Fruit fly (Drosophila melanogaster) whole organism, embryonic: ENCODE measurements around the gene CG5776.

ENCODE experiments used
- Ada2b ChIP-seq: fragments of 200-800 bp; sonication (Bioruptor generic); IDR thresholded peaks from 2 replicates; pipeline ENCODE4 v1.3.6; 2022; ENCODE audit warnings: missing biosample characterization, missing genetic modification characterization
- BtbVII ChIP-seq: fragments of 200-800 bp; sonication (Bioruptor generic); optimal IDR thresholded peaks from 3 replicates; lab custom pipeline; 2017; ENCODE audit warnings: missing biosample characterization, mild to moderate bottlenecking, missing genetic modification characterization
- CG12071 ChIP-seq: fragments of 200-800 bp; sonication (Bioruptor generic); optimal IDR thresholded peaks from 3 replicates; lab custom pipeline; 2018; ENCODE audit warnings: missing biosample characterization, mild to moderate bottlenecking, missing genetic modification characterization
- CG12219 ChIP-seq: fragments of 200-800 bp; sonication (Bioruptor generic); optimal IDR thresholded peaks from 3 replicates; lab custom pipeline; 2018; ENCODE audit warnings: missing biosample characterization, mild to moderate bottlenecking, missing genetic modification characterization
- CG13296 ChIP-seq: fragments of 200-800 bp; sonication (Bioruptor generic); optimal IDR thresholded peaks from 3 replicates; lab custom pipeline; 2018; ENCODE audit warnings: missing biosample characterization, mild to moderate bottlenecking, missing genetic modification characterization
- CG13424 ChIP-seq: fragments of 200-800 bp; sonication (Bioruptor generic); optimal IDR thresholded peaks from 2 replicates; lab custom pipeline; 2019; ENCODE audit warnings: missing biosample characterization, mild to moderate bottlenecking, missing genetic modification characterization, moderate library complexity
- CG13775 ChIP-seq: fragments of 200-800 bp; sonication (Bioruptor generic); optimal IDR thresholded peaks from 3 replicates; lab custom pipeline; 2017; ENCODE audit warnings: missing biosample characterization, mild to moderate bottlenecking, missing genetic modification characterization
- CG15269 ChIP-seq: fragments of 200-800 bp; sonication (Bioruptor generic); optimal IDR thresholded peaks from 2 replicates; lab custom pipeline; 2018; ENCODE audit warnings: missing biosample characterization, mild to moderate bottlenecking, missing genetic modification characterization, moderate library complexity
- CG17612 ChIP-seq: fragments of 200-800 bp; sonication (Bioruptor generic); IDR thresholded peaks from 2 replicates; pipeline ENCODE4 v1.3.6; 2022; ENCODE audit warnings: missing biosample characterization, missing genetic modification characterization
- CG17829 ChIP-seq: fragments of 200-800 bp; optimal IDR thresholded peaks from 2 replicates; lab custom pipeline; 2019; ENCODE audit warnings: missing biosample characterization, mild to moderate bottlenecking, missing genetic modification characterization, moderate library complexity
- CG18476 ChIP-seq: fragments of 200-800 bp; sonication (Bioruptor generic); optimal IDR thresholded peaks from 2 replicates; lab custom pipeline; 2016; ENCODE audit warnings: missing biosample characterization, mild to moderate bottlenecking, missing genetic modification characterization
- CG2678 ChIP-seq: fragments of 200-800 bp; sonication (Bioruptor generic); optimal IDR thresholded peaks from 3 replicates; lab custom pipeline; 2019; ENCODE audit warnings: missing biosample characterization, mild to moderate bottlenecking, missing genetic modification characterization, moderate library complexity
- CG32772 ChIP-seq: fragments of 200-800 bp; sonication (Bioruptor generic); IDR thresholded peaks from 2 replicates; pipeline ENCODE4 v1.3.6; 2022; ENCODE audit warnings: missing biosample characterization, missing genetic modification characterization
- CG34422 ChIP-seq: fragments of 200-800 bp; sonication (Bioruptor generic); IDR thresholded peaks from 3 replicates; pipeline ENCODE4 v1.3.6; 2022; ENCODE audit warnings: missing biosample characterization, missing genetic modification characterization
- CG4328 ChIP-seq: fragments of 200-800 bp; sonication (Bioruptor generic); optimal IDR thresholded peaks from 3 replicates; lab custom pipeline; 2017; ENCODE audit warnings: missing biosample characterization, missing genetic modification reagents, missing genetic modification characterization
- CG6683 ChIP-seq: fragments of 200-800 bp; sonication (Bioruptor generic); optimal IDR thresholded peaks from 2 replicates; lab custom pipeline; 2017; ENCODE audit warnings: missing biosample characterization, mild to moderate bottlenecking, missing genetic modification characterization, missing genetic modification reagents
- CG6813 ChIP-seq: fragments of 200-800 bp; sonication (Bioruptor generic); optimal IDR thresholded peaks from 2 replicates; lab custom pipeline; 2017; ENCODE audit warnings: missing biosample characterization, missing genetic modification characterization, mild to moderate bottlenecking, moderate library complexity, missing genetic modification reagents
- CG9876 ChIP-seq: fragments of 200-800 bp; sonication (Bioruptor generic); optimal IDR thresholded peaks from 2 replicates; lab custom pipeline; 2016; ENCODE audit warnings: missing biosample characterization, missing genetic modification characterization
- D19B ChIP-seq: fragments of 200-800 bp; sonication (Bioruptor generic); optimal IDR thresholded peaks from 2 replicates; lab custom pipeline; 2017; ENCODE audit warnings: missing biosample characterization, mild to moderate bottlenecking, missing genetic modification characterization
- Dip2 ChIP-seq: fragments of 200-800 bp; sonication (Bioruptor generic); IDR thresholded peaks from 2 replicates; pipeline ENCODE4 v1.3.6; 2022; ENCODE audit warnings: missing biosample characterization, missing genetic modification characterization
- Doc2 ChIP-seq: fragments of 200-800 bp; sonication (Bioruptor generic); IDR thresholded peaks from 2 replicates; pipeline ENCODE4 v1.3.6; 2022; ENCODE audit warnings: missing biosample characterization, missing genetic modification characterization
- Drgx ChIP-seq: fragments of 200-800 bp; sonication (Bioruptor generic); IDR thresholded peaks from 2 replicates; pipeline ENCODE4 v1.3.6; 2022; ENCODE audit warnings: missing biosample characterization, missing genetic modification characterization
- Ets65A ChIP-seq: fragments of 200-800 bp; sonication (Bioruptor generic); peaks from one replicate; lab custom pipeline; 2016; ENCODE audit warnings: missing biosample characterization, missing genetic modification characterization
- Hmr ChIP-seq: fragments of 200-800 bp; sonication (Bioruptor generic); optimal IDR thresholded peaks from 3 replicates; lab custom pipeline; 2017; ENCODE audit warnings: mild to moderate bottlenecking, missing biosample characterization, missing genetic modification reagents, missing genetic modification characterization
- NFAT ChIP-seq: fragments of 200-800 bp; sonication (Bioruptor generic); IDR thresholded peaks from 2 replicates; pipeline ENCODE4 v1.3.6; 2022; ENCODE audit warnings: missing biosample characterization, missing genetic modification characterization
- Nf-YB ChIP-seq: fragments of 200-800 bp; sonication (Bioruptor generic); optimal IDR thresholded peaks from 3 replicates; lab custom pipeline; 2019; ENCODE audit warnings: missing biosample characterization, mild to moderate bottlenecking, missing genetic modification characterization, moderate library complexity
- Nf-YC ChIP-seq: fragments of 200-800 bp; optimal IDR thresholded peaks from 3 replicates; lab custom pipeline; 2019; ENCODE audit warnings: missing biosample characterization, mild to moderate bottlenecking, missing genetic modification characterization, moderate library complexity
- Opbp ChIP-seq: fragments of 200-800 bp; sonication (Bioruptor generic); IDR thresholded peaks from 3 replicates; pipeline ENCODE4 v1.3.6; 2022; ENCODE audit warnings: missing biosample characterization, missing genetic modification characterization; ENCODE audit not compliant: partially characterized antibody
- Pdp1 ChIP-seq, 2 experiments: fragments of 200-800 bp; sonication (Bioruptor generic); optimal IDR thresholded peaks; 3 replicates each; lab custom pipeline; 2016; ENCODE audit warnings: missing biosample characterization in 2 of 2, missing genetic modification characterization in 2 of 2, mild to moderate bottlenecking in 1 of 2, moderate library complexity in 1 of 2
- Rx ChIP-seq: fragments of 200-800 bp; sonication (Bioruptor generic); IDR thresholded peaks from 2 replicates; pipeline ENCODE4 v1.3.6; 2022; ENCODE audit warnings: missing biosample characterization, missing genetic modification characterization
- ase ChIP-seq: fragments of 200-800 bp; sonication (Bioruptor generic); IDR thresholded peaks from 3 replicates; pipeline ENCODE4 v1.3.6; 2022; ENCODE audit warnings: missing biosample characterization, missing genetic modification characterization
- bcd ChIP-seq: fragments of 200-800 bp; sonication (Bioruptor generic); optimal IDR thresholded peaks from 2 replicates; lab custom pipeline; 2017; ENCODE audit warnings: missing biosample characterization, mild to moderate bottlenecking, missing genetic modification characterization
- bowl ChIP-seq: fragments of 200-800 bp; sonication (Bioruptor generic); IDR thresholded peaks from 2 replicates; pipeline ENCODE4 v1.3.6; 2022; ENCODE audit warnings: missing biosample characterization, missing genetic modification characterization
- cas ChIP-seq: fragments of 200-800 bp; sonication (Bioruptor generic); IDR thresholded peaks from 2 replicates; pipeline ENCODE4 v1.3.6; 2022; ENCODE audit warnings: missing biosample characterization, missing genetic modification characterization
- crc ChIP-seq: fragments of 200-800 bp; sonication (Bioruptor generic); optimal IDR thresholded peaks from 2 replicates; lab custom pipeline; 2016; ENCODE audit warnings: missing biosample characterization, missing genetic modification characterization
- crol ChIP-seq: fragments of 200-800 bp; sonication (Bioruptor generic); IDR thresholded peaks from 2 replicates; pipeline ENCODE4 v1.3.6; 2022; ENCODE audit warnings: missing biosample characterization, missing genetic modification characterization
- gem ChIP-seq: fragments of 200-800 bp; sonication (Bioruptor generic); optimal IDR thresholded peaks from 2 replicates; lab custom pipeline; 2019; ENCODE audit warnings: missing biosample characterization, mild to moderate bottlenecking, missing genetic modification characterization, moderate library complexity
- grau ChIP-seq: fragments of 200-800 bp; optimal IDR thresholded peaks from 3 replicates; lab custom pipeline; 2019; ENCODE audit warnings: missing biosample characterization, mild to moderate bottlenecking, missing genetic modification characterization, moderate library complexity
- hkb ChIP-seq, 2 experiments: fragments of 200-800 bp in 1 of 2; fragments of >200 bp in 1 of 2; sonication (Bioruptor generic) in 1 of 2; IDR thresholded peaks in 1 of 2; optimal IDR thresholded peaks in 1 of 2; 2 replicates each; pipeline versions ENCODE4 v1.3.6 to Lab custom; 2017 to 2022; ENCODE audit warnings: missing biosample characterization in 1 of 2, missing genetic modification characterization in 1 of 2
- kay ChIP-seq: fragments of 200-800 bp; sonication (Bioruptor generic); optimal IDR thresholded peaks from 2 replicates; lab custom pipeline; 2016; ENCODE audit warnings: missing biosample characterization, missing genetic modification characterization
- nau ChIP-seq: fragments of 200-800 bp; sonication (Bioruptor generic); optimal IDR thresholded peaks from 3 replicates; lab custom pipeline; 2017; ENCODE audit warnings: missing biosample characterization, mild to moderate bottlenecking, missing genetic modification characterization, missing genetic modification reagents
- nmo ChIP-seq: fragments of 200-800 bp; sonication (Bioruptor generic); optimal IDR thresholded peaks from 2 replicates; lab custom pipeline; 2018; ENCODE audit warnings: missing biosample characterization, mild to moderate bottlenecking, missing genetic modification characterization, moderate library complexity
- phol ChIP-seq: fragments of 200-800 bp; sonication (Bioruptor generic); optimal IDR thresholded peaks from 3 replicates; lab custom pipeline; 2018; ENCODE audit warnings: missing biosample characterization, mild to moderate bottlenecking, missing genetic modification characterization, moderate library complexity
- repo ChIP-seq: fragments of 200-800 bp; sonication (Bioruptor generic); optimal IDR thresholded peaks from 2 replicates; lab custom pipeline; 2016; ENCODE audit warnings: missing biosample characterization, missing genetic modification characterization
- sd ChIP-seq: fragments of 200-800 bp; sonication (Bioruptor generic); optimal IDR thresholded peaks from 3 replicates; lab custom pipeline; 2018; ENCODE audit warnings: missing biosample characterization, mild to moderate bottlenecking, missing genetic modification characterization, moderate library complexity
- shn ChIP-seq: fragments of 200-800 bp; sonication (Bioruptor generic); optimal IDR thresholded peaks from 3 replicates; lab custom pipeline; 2016; ENCODE audit warnings: missing biosample characterization, missing genetic modification characterization
- stwl ChIP-seq: fragments of 200-800 bp; sonication (Bioruptor generic); optimal IDR thresholded peaks from 3 replicates; lab custom pipeline; 2018; ENCODE audit warnings: missing biosample characterization, mild to moderate bottlenecking, missing genetic modification characterization, moderate library complexity

CG5776 gene

dm6 chr2L:12720430-12721396 is 16.5 kb upstream of the CG5776 start (continued):
- TF ChIP-seq CG4328 (GFP tag; lab: Kevin White, UChicago) (peak; percentile 29), bcd (GFP tag; lab: Kevin White, UChicago) (peak; percentile 57), Drgx (peak; percentile 71), CG32772 (GFP tag; lab: Robert Waterston, UW) (0 out of 2 replicates have a peak, but pooled peaks have one; percentile 59), Dip2 (no peak), Rx (GFP tag; lab: Robert Waterston, UW) (peak; percentile 26; the same call in 1 of the 2 replicates), CG6683 (GFP tag; lab: Kevin White, UChicago) (peak; percentile 50), Opbp (no peak), CG34422 (GFP tag; lab: Robert Waterston, UW) (0 out of 3 replicates have a peak, but pooled peaks have one; percentile 53), Nf-YB (GFP tag; lab: Kevin White, UChicago) (peak; percentile 20), phol (tag; lab: Kevin White, UChicago) (peak; percentile 63), stwl (tag; lab: Kevin White, UChicago) (no peak), CG6813 (GFP tag; lab: Kevin White, UChicago) (peak; percentile 39), Hmr (GFP tag; lab: Kevin White, UChicago) (peak; percentile 56), grau (tag; lab: Kevin White, UChicago) (peak; percentile 96), D19B (GFP tag; lab: Kevin White, UChicago) (peak; percentile 57), nmo (peak; percentile 65), gem (tag; lab: Kevin White, UChicago) (peak; percentile 58), CG12219 (GFP tag; lab: Kevin White, UChicago) (no peak), Pdp1 (GFP tag; optimal IDR thresholded peaks at IDR 0.05; lab: Kevin White, UChicago) (peak; percentile 37 to 81), NFAT (GFP tag; lab: Robert Waterston, UW) (0 out of 2 replicates have a peak, but pooled peaks have one; percentile 4), CG13296 (peak; percentile 52), CG9876 (no peak), cas (no peak), ase (peak; percentile 49; the same call in 1 of the 3 replicates), CG13424 (tag; lab: Kevin White, UChicago) (peak; percentile 42), Ada2b (GFP tag; lab: Robert Waterston, UW) (peak; percentile 63), CG2678 (peak; percentile 78), CG12071 (GFP tag; lab: Kevin White, UChicago) (no peak), shn (GFP tag; lab: Kevin White, UChicago) (no peak), CG17829 (peak; percentile 50), crc (GFP tag; lab: Kevin White, UChicago) (peak; percentile 15), repo (no peak), kay (peak; percentile 23), bowl (GFP tag; lab: Robert Waterston, UW) (no peak; the same call in 1 of the 2 replicates), CG18476 (GFP tag; lab: Kevin White, UChicago) (peak; percentile 63), Ets65A (GFP tag; lab: Kevin White, UChicago) (peak; percentile 62), crol (no peak), CG15269 (tag; lab: Kevin White, UChicago) (peak; percentile 62), hkb (optimal IDR thresholded peaks at IDR 0.05; lab: Kevin White, UChicago) (no peak), hkb (GFP tag; IDR thresholded peaks at IDR 0.05; lab: Robert Waterston, UW) (peak; percentile 77), CG13775 (GFP tag; lab: Kevin White, UChicago) (no peak), BtbVII (GFP tag; lab: Kevin White, UChicago) (peak; percentile 63), sd (tag; lab: Kevin White, UChicago) (peak; percentile 48), Doc2 (GFP tag; lab: Robert Waterston, UW) (no peak), CG17612 (GFP tag; lab: Robert Waterston, UW) (0 out of 2 replicates have a peak, but pooled peaks have one; percentile 9), Nf-YC (peak; percentile 54), nau (GFP tag; lab: Kevin White, UChicago) (peak; percentile 34)
